Fruit fly (Drosophila melanogaster) whole organism, embryonic: ENCODE measurements around the gene CG42538.

Source experiments
- Ada2b ChIP-seq: fragments of 200-800 bp; sonication (Bioruptor generic); IDR thresholded peaks from 2 replicates; pipeline ENCODE4 v1.3.6; 2022; ENCODE audit warnings: missing biosample characterization, missing genetic modification characterization
- Asciz ChIP-seq: fragments of 200-800 bp; sonication (Bioruptor generic); optimal IDR thresholded peaks from 2 replicates; lab custom pipeline; 2017; ENCODE audit warnings: missing biosample characterization, mild to moderate bottlenecking, missing genetic modification characterization, missing genetic modification reagents
- CG10321 ChIP-seq: fragments of 200-800 bp; sonication (Bioruptor generic); IDR thresholded peaks from 2 replicates; pipeline ENCODE4 v1.3.6; 2022; ENCODE audit warnings: missing biosample characterization, missing genetic modification characterization
- CG10462 ChIP-seq: fragments of 200-800 bp; sonication (Bioruptor generic); optimal IDR thresholded peaks from 2 replicates; lab custom pipeline; 2016; ENCODE audit warnings: missing biosample characterization, missing genetic modification characterization
- CG10959 ChIP-seq: fragments of 200-800 bp; sonication (Bioruptor generic); IDR thresholded peaks from 2 replicates; pipeline ENCODE4 v1.3.6; 2022; ENCODE audit warnings: missing biosample characterization, missing genetic modification characterization
- CG11398 ChIP-seq: fragments of 200-800 bp; sonication (Bioruptor generic); optimal IDR thresholded peaks from 2 replicates; lab custom pipeline; 2016; ENCODE audit warnings: missing biosample characterization, missing genetic modification characterization
- CG11560 ChIP-seq: fragments of 200-800 bp; sonication (Bioruptor generic); IDR thresholded peaks from 3 replicates; pipeline ENCODE4 v1.3.6; 2022; ENCODE audit warnings: missing biosample characterization, missing genetic modification characterization
- CG12299 ChIP-seq: fragments of 200-800 bp; sonication (Bioruptor generic); optimal IDR thresholded peaks from 2 replicates; lab custom pipeline; 2018; ENCODE audit warnings: missing biosample characterization, mild to moderate bottlenecking, missing genetic modification characterization
- CG12769 ChIP-seq: fragments of 200-800 bp; sonication (Bioruptor generic); optimal IDR thresholded peaks from 2 replicates; lab custom pipeline; 2019; ENCODE audit warnings: missing biosample characterization, mild to moderate bottlenecking, missing genetic modification characterization, moderate library complexity
- CG13287 ChIP-seq: fragments of 200-800 bp; sonication (Bioruptor generic); IDR thresholded peaks from 2 replicates; pipeline ENCODE4 v1.3.6; 2022; ENCODE audit warnings: missing biosample characterization, missing genetic modification characterization; ENCODE audit not compliant: partially characterized antibody
- CG14441 ChIP-seq: fragments of 200-800 bp; sonication (Bioruptor generic); IDR thresholded peaks from 2 replicates; pipeline ENCODE4 v1.3.6; 2022; ENCODE audit warnings: missing biosample characterization, missing genetic modification characterization
- CG15479 ChIP-seq: fragments of 200-800 bp; sonication (Bioruptor generic); optimal IDR thresholded peaks from 3 replicates; lab custom pipeline; 2019; ENCODE audit warnings: missing biosample characterization, mild to moderate bottlenecking, missing genetic modification characterization, moderate library complexity
- CG17802 ChIP-seq: fragments of 200-800 bp; sonication (Bioruptor generic); optimal IDR thresholded peaks from 2 replicates; lab custom pipeline; 2018; ENCODE audit warnings: missing biosample characterization, mild to moderate bottlenecking, missing genetic modification characterization, moderate library complexity
- CG17912 ChIP-seq: fragments of 200-800 bp; sonication (Bioruptor generic); optimal IDR thresholded peaks from 2 replicates; lab custom pipeline; 2018; ENCODE audit warnings: missing biosample characterization, mild to moderate bottlenecking, missing genetic modification characterization
- CG7839 ChIP-seq: fragments of 200-800 bp; sonication (Bioruptor generic); optimal IDR thresholded peaks from 3 replicates; lab custom pipeline; 2018; ENCODE audit warnings: missing biosample characterization, mild to moderate bottlenecking, missing genetic modification characterization, moderate library complexity
- CG7928 ChIP-seq: fragments of 200-800 bp; sonication (Bioruptor generic); optimal IDR thresholded peaks from 2 replicates; lab custom pipeline; 2017; ENCODE audit warnings: missing biosample characterization, mild to moderate bottlenecking, missing genetic modification characterization
- CG7987 ChIP-seq: fragments of 200-800 bp; sonication (Bioruptor generic); optimal IDR thresholded peaks from 2 replicates; lab custom pipeline; 2018; ENCODE audit warnings: missing biosample characterization, mild to moderate bottlenecking, missing genetic modification characterization, moderate library complexity
- CG8359 ChIP-seq: fragments of 200-800 bp; sonication (Bioruptor generic); optimal IDR thresholded peaks from 2 replicates; lab custom pipeline; 2017; ENCODE audit warnings: missing biosample characterization, mild to moderate bottlenecking, missing genetic modification characterization, borderline replicate concordance
- CG9727 ChIP-seq: fragments of 200-800 bp; sonication (Bioruptor generic); optimal IDR thresholded peaks from 3 replicates; lab custom pipeline; 2017; ENCODE audit warnings: missing biosample characterization, mild to moderate bottlenecking, missing genetic modification characterization
- CTCF ChIP-seq: fragments of 200-800 bp; sonication (Bioruptor generic); optimal IDR thresholded peaks from 2 replicates; lab custom pipeline; 2017; ENCODE audit warnings: missing biosample characterization, mild to moderate bottlenecking, missing genetic modification characterization, moderate library complexity
- Dip3 ChIP-seq: fragments of 200-800 bp; sonication (Bioruptor generic); optimal IDR thresholded peaks from 3 replicates; lab custom pipeline; 2016; ENCODE audit warnings: missing biosample characterization, missing genetic modification characterization
- Gsc ChIP-seq: fragments of 200-800 bp; sonication (Bioruptor generic); IDR thresholded peaks from 2 replicates; pipeline ENCODE4 v1.3.6; 2022; ENCODE audit warnings: missing biosample characterization, missing genetic modification characterization
- Gug ChIP-seq: fragments of 200-800 bp; sonication (Bioruptor generic); IDR thresholded peaks from 4 replicates; pipeline ENCODE4 v1.3.6; 2022; ENCODE audit warnings: missing biosample characterization, missing genetic modification characterization
- Lim3 ChIP-seq: fragments of 200-800 bp; sonication (Bioruptor generic); IDR thresholded peaks from 2 replicates; pipeline ENCODE4 v1.3.6; 2022; ENCODE audit warnings: missing biosample characterization, missing genetic modification characterization
- PHDP ChIP-seq: fragments of 200-800 bp; sonication (Bioruptor generic); optimal IDR thresholded peaks from 3 replicates; lab custom pipeline; 2018; ENCODE audit warnings: missing biosample characterization, mild to moderate bottlenecking, missing genetic modification characterization, moderate library complexity
- Poxn ChIP-seq: fragments of 200-800 bp; sonication (Bioruptor generic); IDR thresholded peaks from 2 replicates; pipeline ENCODE4 v1.3.6; 2022; ENCODE audit warnings: missing biosample characterization, missing genetic modification characterization
- TFAM ChIP-seq: fragments of 200-800 bp; sonication (Bioruptor generic); optimal IDR thresholded peaks from 2 replicates; lab custom pipeline; 2017; ENCODE audit warnings: missing biosample characterization, missing genetic modification characterization, inconsistent platforms
- Trl ChIP-seq, 3 experiments: fragments of >200 bp in 2 of 3; fragments of 200-800 bp in 1 of 3; sonication (Bioruptor generic) in 1 of 3; optimal IDR thresholded peaks; 2 replicates in 1 of 3; 3 replicates in 2 of 3; lab custom pipeline; 2016 to 2017; ENCODE audit warnings: missing biosample characterization in 1 of 3, missing genetic modification characterization in 1 of 3
- Xrp1 ChIP-seq: fragments of 200-800 bp; sonication (Bioruptor generic); IDR thresholded peaks from 2 replicates; pipeline ENCODE4 v1.3.6; 2022; ENCODE audit warnings: missing biosample characterization, missing genetic modification characterization
- crc ChIP-seq: fragments of 200-800 bp; sonication (Bioruptor generic); optimal IDR thresholded peaks from 2 replicates; lab custom pipeline; 2016; ENCODE audit warnings: missing biosample characterization, missing genetic modification characterization
- disco-r ChIP-seq: fragments of 200-800 bp; sonication (Bioruptor generic); optimal IDR thresholded peaks from 2 replicates; lab custom pipeline; 2016; ENCODE audit warnings: missing biosample characterization, missing genetic modification characterization
- exex ChIP-seq: fragments of 200-800 bp; sonication (Bioruptor generic); optimal IDR thresholded peaks from 4 replicates; lab custom pipeline; 2018; ENCODE audit warnings: missing biosample characterization, mild to moderate bottlenecking, missing genetic modification characterization, moderate library complexity
- fd96Cb ChIP-seq: fragments of 200-800 bp; sonication (Bioruptor generic); optimal IDR thresholded peaks from 2 replicates; lab custom pipeline; 2018; ENCODE audit warnings: missing biosample characterization, mild to moderate bottlenecking, missing genetic modification characterization, moderate library complexity
- gem ChIP-seq: fragments of 200-800 bp; sonication (Bioruptor generic); optimal IDR thresholded peaks from 2 replicates; lab custom pipeline; 2019; ENCODE audit warnings: missing biosample characterization, mild to moderate bottlenecking, missing genetic modification characterization, moderate library complexity
- gsb-n ChIP-seq: fragments of 200-800 bp; sonication (Bioruptor generic); optimal IDR thresholded peaks from 3 replicates; lab custom pipeline; 2018; ENCODE audit warnings: missing biosample characterization, mild to moderate bottlenecking, missing genetic modification characterization
- hb ChIP-seq: fragments of 200-800 bp; sonication (Bioruptor generic); IDR thresholded peaks from 3 replicates; pipeline ENCODE4 v1.3.6; 2022; ENCODE audit warnings: missing biosample characterization, missing genetic modification characterization; ENCODE audit not compliant: partially characterized antibody
- hkb ChIP-seq, 2 experiments: fragments of 200-800 bp in 1 of 2; fragments of >200 bp in 1 of 2; sonication (Bioruptor generic) in 1 of 2; IDR thresholded peaks in 1 of 2; optimal IDR thresholded peaks in 1 of 2; 2 replicates each; pipeline versions ENCODE4 v1.3.6 to Lab custom; 2017 to 2022; ENCODE audit warnings: missing biosample characterization in 1 of 2, missing genetic modification characterization in 1 of 2
- ind ChIP-seq: fragments of 200-800 bp; sonication (Bioruptor generic); optimal IDR thresholded peaks from 3 replicates; lab custom pipeline; 2016; ENCODE audit warnings: missing biosample characterization, missing genetic modification characterization
- nerfin-1 ChIP-seq: fragments of 200-800 bp; sonication (Bioruptor generic); optimal IDR thresholded peaks from 3 replicates; lab custom pipeline; 2019; ENCODE audit warnings: missing biosample characterization, mild to moderate bottlenecking, missing genetic modification characterization, moderate library complexity
- nom ChIP-seq: fragments of 200-800 bp; sonication (Bioruptor generic); optimal IDR thresholded peaks from 2 replicates; lab custom pipeline; 2017; ENCODE audit warnings: missing biosample characterization, missing genetic modification characterization, mild to moderate bottlenecking, moderate library complexity, missing genetic modification reagents
- odd ChIP-seq: fragments of 200-800 bp; sonication (Bioruptor generic); optimal IDR thresholded peaks from 2 replicates; lab custom pipeline; 2017; ENCODE audit warnings: missing biosample characterization, mild to moderate bottlenecking, missing genetic modification characterization
- otp ChIP-seq: fragments of 200-800 bp; sonication (Bioruptor generic); IDR thresholded peaks from 3 replicates; pipeline ENCODE4, ENCODE4 v1.3.6; 2022; ENCODE audit warnings: missing biosample characterization, missing genetic modification characterization
- phol ChIP-seq: fragments of 200-800 bp; sonication (Bioruptor generic); optimal IDR thresholded peaks from 3 replicates; lab custom pipeline; 2018; ENCODE audit warnings: missing biosample characterization, mild to moderate bottlenecking, missing genetic modification characterization, moderate library complexity
- pnt ChIP-seq: fragments of 200-800 bp; sonication (Bioruptor generic); optimal IDR thresholded peaks from 3 replicates; lab custom pipeline; 2016; ENCODE audit warnings: missing biosample characterization, missing genetic modification characterization
- psq ChIP-seq: fragments of 200-800 bp; sonication (Bioruptor generic); optimal IDR thresholded peaks from 2 replicates; lab custom pipeline; 2017; ENCODE audit warnings: missing biosample characterization, missing genetic modification characterization
- salm ChIP-seq: fragments of 200-800 bp; sonication (Bioruptor generic); optimal IDR thresholded peaks from 2 replicates; lab custom pipeline; 2018; ENCODE audit warnings: missing biosample characterization, mild to moderate bottlenecking, missing genetic modification characterization
- sqz ChIP-seq: fragments of 200-800 bp; sonication (Bioruptor generic); optimal IDR thresholded peaks from 3 replicates; lab custom pipeline; 2018; ENCODE audit warnings: missing biosample characterization, mild to moderate bottlenecking, missing genetic modification characterization

CG42538 gene

DNA sequence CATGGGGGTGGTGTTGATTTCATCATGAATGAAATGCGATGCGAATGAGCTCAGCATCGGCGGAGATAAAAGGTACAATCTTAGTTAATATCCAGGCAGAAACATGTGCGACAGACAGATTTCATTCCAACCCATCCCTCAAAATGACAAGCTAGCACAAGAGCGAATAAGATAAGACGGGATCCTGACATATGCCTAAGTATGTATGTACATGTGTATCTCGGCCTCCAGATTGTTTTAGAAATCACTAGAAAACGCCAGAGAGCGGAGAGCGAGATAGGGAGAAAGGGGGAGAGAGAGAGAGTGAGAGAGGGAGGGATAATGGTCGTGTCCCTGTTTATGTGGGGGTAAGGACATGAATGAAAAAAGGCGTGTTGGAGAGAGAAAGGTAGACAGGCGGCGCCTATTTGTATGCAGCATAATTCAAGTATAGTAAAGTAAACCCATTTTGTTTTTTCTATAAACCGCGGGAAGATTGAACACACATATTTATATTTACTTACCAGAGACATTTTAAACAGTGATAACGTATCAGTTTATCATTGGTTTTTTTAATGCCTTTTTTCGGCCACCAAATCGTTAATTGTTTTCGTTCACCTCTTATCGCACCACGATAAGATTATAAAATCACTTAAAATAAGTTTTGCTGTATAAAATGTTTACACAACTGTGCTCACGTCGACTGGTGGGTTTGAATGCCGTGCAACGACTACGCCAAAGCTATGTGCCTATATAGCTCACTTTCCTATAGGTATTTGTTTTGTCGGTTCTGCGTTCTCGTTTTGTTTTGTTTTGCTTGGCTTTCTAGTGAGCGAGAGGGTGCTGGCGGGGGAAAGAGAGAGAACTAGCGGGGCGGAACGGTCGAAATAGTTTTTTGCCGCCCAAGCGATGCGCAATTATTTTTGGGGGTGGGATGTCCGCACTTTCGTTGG is 15.9 kb downstream of the CG42538 start (continued):
- TF ChIP-seq CG10959 (0 out of 2 replicates have a peak, but pooled peaks have one; percentile 12), Asciz (GFP tag; lab: Kevin White, UChicago) (peak; percentile 47), hb (GFP tag; lab: Robert Waterston, UW) (no peak), CG7928 (no peak), Ada2b (GFP tag; lab: Robert Waterston, UW) (0 out of 2 replicates have a peak, but pooled peaks have one; percentile 7), Trl (optimal IDR thresholded peaks at IDR 0.05; lab: Kevin White, UChicago) (peak; percentile 84 to 90), Trl (GFP tag; optimal IDR thresholded peaks at IDR 0.05; lab: Kevin White, UChicago) (no peak), CG11560 (no peak), CG7839 (tag; lab: Kevin White, UChicago) (peak; percentile 18), odd (GFP tag; lab: Kevin White, UChicago) (peak; percentile 63), CG12769 (tag; lab: Kevin White, UChicago) (peak; percentile 68), nom (GFP tag; lab: Kevin White, UChicago) (peak; percentile 64), CG15479 (GFP tag; lab: Kevin White, UChicago) (peak; percentile 95), CG8359 (GFP tag; lab: Kevin White, UChicago) (peak; percentile 27), CTCF (GFP tag; lab: Kevin White, UChicago) (no peak), phol (tag; lab: Kevin White, UChicago) (peak; percentile 24), exex (tag; lab: Kevin White, UChicago) (peak; percentile 100), Xrp1 (GFP tag; lab: Robert Waterston, UW) (peak; percentile 49; the same call in 1 of the 2 replicates), nerfin-1 (tag; lab: Kevin White, UChicago) (peak; percentile 94), CG17912 (peak; percentile 52), CG11398 (peak; percentile 6), CG10462 (GFP tag; lab: Kevin White, UChicago) (no peak), pnt (no peak), CG10321 (0 out of 2 replicates have a peak, but pooled peaks have one; percentile 24), CG14441 (GFP tag; lab: Robert Waterston, UW) (peak; percentile 12; the same call in 1 of the 2 replicates), Lim3 (peak; percentile 63; the same call in 1 of the 2 replicates), Gsc (GFP tag; lab: Robert Waterston, UW) (no peak), CG12299 (tag; lab: Kevin White, UChicago) (peak; percentile 65), gsb-n (peak; percentile 3), fd96Cb (tag; lab: Kevin White, UChicago) (no peak), CG7987 (GFP tag; lab: Kevin White, UChicago) (peak; percentile 14), sqz (GFP tag; lab: Kevin White, UChicago) (peak; percentile 85), Gug (GFP tag; lab: Robert Waterston, UW) (peak; percentile 20; the same call in 1 of the 4 replicates), salm (tag; lab: Kevin White, UChicago) (peak; percentile 34), Poxn (GFP tag; lab: Robert Waterston, UW) (no peak), CG17802 (tag; lab: Kevin White, UChicago) (no peak), CG13287 (GFP tag; lab: Robert Waterston, UW) (no peak), hkb (optimal IDR thresholded peaks at IDR 0.05; lab: Kevin White, UChicago) (no peak), hkb (GFP tag; IDR thresholded peaks at IDR 0.05; lab: Robert Waterston, UW) (no peak; the same call in 1 of the 2 replicates), PHDP (tag; lab: Kevin White, UChicago) (peak; percentile 32), otp (GFP tag; lab: Robert Waterston, UW) (0 out of 3 replicates have a peak, but pooled peaks have one; percentile 17), Dip3 (no peak), psq (GFP tag; lab: Kevin White, UChicago) (peak; percentile 48), crc (GFP tag; lab: Kevin White, UChicago) (no peak), disco-r (no peak), ind (GFP tag; lab: Kevin White, UChicago) (no peak), gem (peak; percentile 31), CG9727 (GFP tag; lab: Kevin White, UChicago) (peak; percentile 44), TFAM (GFP tag; lab: Kevin White, UChicago) (no peak)
